Worm (Caenorhabditis elegans) whole organism, young adult: ENCODE results near the gene pqn-79.
"Not testable (repeated sequence)": the region's sequence is repeated elsewhere in the genome, so short reads cannot be mapped to it uniquely, and the experiment has no call there.

ENCODE experiments used
- B0035.1 ChIP-seq: sonication (generic microtip); optimal IDR thresholded peaks from 2 replicates; lab custom pipeline; 2016; ENCODE audit warnings: missing genetic modification characterization, mild to moderate bottlenecking, missing compliant biosample characterization, missing genotype, missing genetic modification reagents
- B0261.1 ChIP-seq: sonication (generic microtip); optimal IDR thresholded peaks from 2 replicates; lab custom pipeline; 2016; ENCODE audit warnings: mild to moderate bottlenecking, missing genetic modification characterization, moderate library complexity, missing compliant biosample characterization
- B0336.3 ChIP-seq: fragments of 200-800 bp; sonication (Bioruptor generic); IDR thresholded peaks from 2 replicates; pipeline ENCODE4 v1.3.6; 2022; ENCODE audit warnings: missing genetic modification characterization, missing compliant biosample characterization
- C17E4.6 ChIP-seq: fragments of 200-800 bp; sonication (Bioruptor generic); IDR thresholded peaks from 2 replicates; pipeline ENCODE4 v1.3.6; 2022; ENCODE audit warnings: missing genetic modification reagents, missing genetic modification characterization, missing compliant biosample characterization
- F22D6.2 ChIP-seq: sonication (generic microtip); optimal IDR thresholded peaks from 2 replicates; lab custom pipeline; 2016; ENCODE audit warnings: mild to moderate bottlenecking, missing genetic modification characterization, missing compliant biosample characterization
- F39B2.1 ChIP-seq: fragments of 200-800 bp; sonication (Bioruptor generic); IDR thresholded peaks from 2 replicates; pipeline ENCODE4 v1.3.6; 2022; ENCODE audit warnings: missing genetic modification reagents, missing genetic modification characterization, missing compliant biosample characterization
- F57C9.4 ChIP-seq: sonication (generic microtip); optimal IDR thresholded peaks from 2 replicates; lab custom pipeline; 2017; ENCODE audit warnings: mild to moderate bottlenecking, missing genetic modification characterization, missing compliant biosample characterization
- K11D2.4 ChIP-seq: fragments of 200-800 bp; sonication (Bioruptor generic); IDR thresholded peaks from 2 replicates; pipeline ENCODE4 v1.3.6; 2022; ENCODE audit warnings: missing genetic modification reagents, missing genetic modification characterization, missing compliant biosample characterization
- K12H6.12 ChIP-seq: fragments of 200-800 bp; sonication (Bioruptor generic); optimal IDR thresholded peaks from 2 replicates; lab custom pipeline; 2018; ENCODE audit warnings: mild to moderate bottlenecking, missing genetic modification characterization, missing compliant biosample characterization
- T07F8.4 ChIP-seq: sonication (generic microtip); optimal IDR thresholded peaks from 2 replicates; lab custom pipeline; 2016; ENCODE audit warnings: mild to moderate bottlenecking, missing genetic modification characterization, moderate library complexity, missing compliant biosample characterization
- T26A5.8 ChIP-seq: sonication (generic microtip); optimal IDR thresholded peaks from 2 replicates; lab custom pipeline; 2016; ENCODE audit warnings: missing genetic modification characterization, missing compliant biosample characterization
- Y53F4B.3 ChIP-seq: fragments of 200-800 bp; sonication (Bioruptor generic); IDR thresholded peaks from 2 replicates; pipeline ENCODE4 v1.3.6; 2022; ENCODE audit warnings: missing genetic modification reagents, missing genetic modification characterization, missing compliant biosample characterization
- Y79H2A.3 ChIP-seq: fragments of 200-800 bp; sonication (Bioruptor generic); conservative IDR thresholded peaks from 2 replicates; pipeline ENCODE4 v1.3.6; 2022; ENCODE audit warnings: missing genetic modification reagents, missing genetic modification characterization, missing compliant biosample characterization
- ama-1 ChIP-seq, 3 experiments: fragments of 150-350 bp in 1 of 3; sonication (generic microtip) in 2 of 3; optimal IDR thresholded peaks; 2 replicates each; lab custom pipeline; 2014 to 2018; ENCODE audit warnings: missing biosample characterization in 2 of 3, missing genetic modification characterization in 2 of 3, missing genetic modification reagents in 2 of 3
- aptf-3 ChIP-seq: fragments of 200-800 bp; sonication (Bioruptor generic); IDR thresholded peaks from 2 replicates; pipeline ENCODE4 v1.3.6; 2022; ENCODE audit warnings: missing genetic modification characterization, missing compliant biosample characterization
- attf-3 ChIP-seq: fragments of 200-800 bp; sonication (Bioruptor generic); conservative IDR thresholded peaks from 2 replicates; pipeline ENCODE4 v1.3.6; 2022; ENCODE audit warnings: missing genetic modification reagents, missing genetic modification characterization, missing compliant biosample characterization
- bed-2 ChIP-seq: fragments of 200-800 bp; sonication (Bioruptor generic); IDR thresholded peaks from 2 replicates; pipeline ENCODE4 v1.3.6; 2022; ENCODE audit warnings: missing genetic modification reagents, missing genetic modification characterization, missing compliant biosample characterization
- cebp-1 ChIP-seq, 2 experiments: fragments of 200-800 bp in 1 of 2; sonication (Bioruptor generic) in 1 of 2; sonication (generic microtip) in 1 of 2; IDR thresholded peaks in 1 of 2; optimal IDR thresholded peaks in 1 of 2; 2 replicates each; pipeline versions ENCODE4 v1.3.6 to Lab custom; 2017 to 2022; ENCODE audit warnings: missing compliant biosample characterization in 2 of 2, missing genetic modification characterization in 2 of 2, mild to moderate bottlenecking in 1 of 2, missing genetic modification reagents in 1 of 2, moderate library complexity in 1 of 2
- die-1 ChIP-seq: sonication (generic microtip); optimal IDR thresholded peaks from 2 replicates; lab custom pipeline; 2016; ENCODE audit warnings: missing genotype, mild to moderate bottlenecking, missing genetic modification characterization, missing compliant biosample characterization
- dpl-1 ChIP-seq: fragments of 150-350 bp; optimal IDR thresholded peaks from 2 replicates; lab custom pipeline; 2014; ENCODE audit warnings: missing biosample characterization, missing genetic modification reagents, missing genetic modification characterization
- egl-44 ChIP-seq: fragments of 200-800 bp; sonication (Bioruptor generic); IDR thresholded peaks from 2 replicates; pipeline ENCODE4 v1.3.6; 2022; ENCODE audit warnings: missing genetic modification reagents, missing genetic modification characterization, missing compliant biosample characterization
- him-1 ChIP-seq: sonication (generic microtip); optimal IDR thresholded peaks from 2 replicates; lab custom pipeline; 2016; ENCODE audit warnings: missing genotype, missing genetic modification reagents, missing genetic modification characterization, missing compliant biosample characterization
- hmg-1.2 ChIP-seq: fragments of 200-800 bp; sonication (Bioruptor generic); IDR thresholded peaks from 2 replicates; pipeline ENCODE4 v1.3.6; 2022; ENCODE audit warnings: missing genetic modification reagents, missing genetic modification characterization, missing compliant biosample characterization
- hrde-1 ChIP-seq: sonication (generic microtip); optimal IDR thresholded peaks from 2 replicates; lab custom pipeline; 2016; ENCODE audit warnings: missing genetic modification characterization, mild to moderate bottlenecking, missing compliant biosample characterization, moderate library complexity, missing genotype, missing genetic modification reagents, borderline replicate concordance
- lag-1 ChIP-seq: fragments of 200-800 bp; sonication (Bioruptor generic); IDR thresholded peaks from 2 replicates; pipeline ENCODE4 v1.3.6; 2022; ENCODE audit warnings: missing genetic modification reagents, missing genetic modification characterization, missing compliant biosample characterization
- lin-26 ChIP-seq: fragments of 200-800 bp; sonication (Bioruptor generic); IDR thresholded peaks from 2 replicates; pipeline ENCODE4 v1.3.6; 2022; ENCODE audit warnings: missing genetic modification reagents, missing genetic modification characterization, missing compliant biosample characterization
- lin-35 ChIP-seq, 3 experiments: fragments of 150-350 bp in 2 of 3; sonication (generic microtip) in 1 of 3; optimal IDR thresholded peaks; 2 replicates each; lab custom pipeline; 2014 to 2018; ENCODE audit warnings: missing biosample characterization in 3 of 3, missing genetic modification characterization in 3 of 3, missing genetic modification reagents in 3 of 3
- lsl-1 ChIP-seq: fragments of 200-800 bp; sonication (Bioruptor generic); optimal IDR thresholded peaks from 2 replicates; lab custom pipeline; 2018; ENCODE audit warnings: mild to moderate bottlenecking, missing genetic modification characterization, moderate library complexity, missing compliant biosample characterization
- madf-10 ChIP-seq: sonication (generic microtip); optimal IDR thresholded peaks from 2 replicates; lab custom pipeline; 2016; ENCODE audit warnings: mild to moderate bottlenecking, missing genetic modification characterization, missing compliant biosample characterization
- madf-6 ChIP-seq: fragments of 200-800 bp; sonication (Bioruptor generic); IDR thresholded peaks from 2 replicates; pipeline ENCODE4 v1.3.6; 2022; ENCODE audit warnings: missing genetic modification reagents, missing genetic modification characterization, missing compliant biosample characterization
- mel-28 ChIP-seq: sonication (generic microtip); optimal IDR thresholded peaks from 2 replicates; lab custom pipeline; 2016; ENCODE audit warnings: borderline replicate concordance, mild to moderate bottlenecking, missing genetic modification characterization, missing compliant biosample characterization
- snpc-4 ChIP-seq, 5 experiments: fragments of 150-350 bp in 1 of 5; sonication (generic microtip) in 4 of 5; optimal IDR thresholded peaks; 2 replicates each; lab custom pipeline; 2014 to 2018; ENCODE audit warnings: missing genetic modification characterization in 5 of 5, missing biosample characterization in 3 of 5, antibody characterized with exemption in 2 of 5, mild to moderate bottlenecking in 2 of 5, missing compliant biosample characterization in 2 of 5, missing genotype in 2 of 5, moderate library complexity in 2 of 5, missing genetic modification reagents in 1 of 5
- somi-1 ChIP-seq: fragments of 200-800 bp; sonication (Bioruptor generic); optimal IDR thresholded peaks from 2 replicates; lab custom pipeline; 2018; ENCODE audit warnings: mild to moderate bottlenecking, missing genetic modification characterization, missing compliant biosample characterization
- tbx-9 ChIP-seq: sonication (generic microtip); optimal IDR thresholded peaks from 2 replicates; lab custom pipeline; 2016; ENCODE audit warnings: borderline replicate concordance, missing genetic modification characterization, inconsistent platforms, missing compliant biosample characterization
- tlf-1 ChIP-seq: fragments of 200-800 bp; sonication (Bioruptor generic); optimal IDR thresholded peaks from 2 replicates; lab custom pipeline; 2018; ENCODE audit warnings: mild to moderate bottlenecking, missing genetic modification characterization, missing compliant biosample characterization
- unc-62 ChIP-seq: fragments of 150-350 bp; optimal IDR thresholded peaks from 2 replicates; lab custom pipeline; 2014; ENCODE audit warnings: missing biosample characterization, missing genetic modification reagents, missing genetic modification characterization
- zfh-2 ChIP-seq: fragments of 200-800 bp; sonication (Bioruptor generic); conservative IDR thresholded peaks from 2 replicates; pipeline ENCODE4 v1.3.6; 2022; ENCODE audit warnings: missing genetic modification reagents, missing genetic modification characterization, missing compliant biosample characterization
- ztf-18 ChIP-seq: sonication (generic microtip); optimal IDR thresholded peaks from 2 replicates; lab custom pipeline; 2016; ENCODE audit warnings: missing genotype, mild to moderate bottlenecking, missing genetic modification characterization, missing compliant biosample characterization

The pqn-79 gene

ce11 chrIV:15573863-15574262 is 21.5 kb upstream of the pqn-79 start:
- TF ChIP-seq snpc-4 (GFP tag; optimal IDR thresholded peaks at IDR 0.05; lab: Kevin White, UChicago), result no peak
- peak in 2 of 4 experiments; percentile 3 to 42 for TF ChIP-seq snpc-4 (tag; optimal IDR thresholded peaks at IDR 0.05; lab: Kevin White, UChicago)
- no peak for TF ChIP-seq F57C9.4
- TF ChIP-seq, all 124 proteins: peak for 1

ce11 chrIV:15578786-15579185 is 16.6 kb upstream of the pqn-79 start, which contains the start of gene pqn-76:
pqn-76 (plus strand) TSS chrIV:15579086.
- not testable (repeated sequence) for TF ChIP-seq him-1 (tag; lab: Kevin White, UChicago); bed-2 (GFP tag; lab: Robert Waterston, UW); Y79H2A.3 (GFP tag; lab: Robert Waterston, UW)

- TF ChIP-seq cebp-1 (GFP tag; IDR thresholded peaks at IDR 0.05; lab: Robert Waterston, UW) (no peak), cebp-1 (tag; optimal IDR thresholded peaks at IDR 0.05; lab: Kevin White, UChicago) (no peak), lsl-1 (no peak), zfh-2 (no peak)
Observed at ce11 chrIV:15583620-15584019, 11.8 kb upstream of the pqn-79 start, which contains the start of gene Y105C5A.508. Y105C5A.508 (plus strand) TSS chrIV:15583920.

- TF ChIP-seq C17E4.6, result no peak
- TF ChIP-seq T26A5.8 (tag; lab: Kevin White, UChicago), result no peak
- no peak for TF ChIP-seq B0336.3 (GFP tag; lab: Robert Waterston, UW)
- no peak for TF ChIP-seq egl-44
- no peak for TF ChIP-seq lag-1 (GFP tag; lab: Robert Waterston, UW)
- no peak for TF ChIP-seq somi-1 (GFP tag; lab: Kevin White, UChicago)
- TF ChIP-seq aptf-3, result no peak
- TF ChIP-seq F57C9.4, result no peak
- TF ChIP-seq Y53F4B.3, result no peak
- TF ChIP-seq K12H6.12 (tag; lab: Kevin White, UChicago), result no peak
- no peak for TF ChIP-seq mel-28 (tag; lab: Kevin White, UChicago)
Observed at ce11 chrIV:15588879-15589278, 6.5 kb upstream of the pqn-79 start.

- not testable (repeated sequence) for TF ChIP-seq die-1 (tag; lab: Kevin White, UChicago); dpl-1; him-1 (tag; lab: Kevin White, UChicago)
Observed at ce11 chrIV:15590397-15590796, 5.0 kb upstream of the pqn-79 start, which contains the start of gene abu-5. abu-5 (plus strand) TSS chrIV:15590697.

- TF ChIP-seq B0035.1 (no peak), madf-10 (tag; lab: Kevin White, UChicago) (no peak), unc-62 (GFP tag; lab: Kevin White, UChicago) (no peak), B0261.1 (tag; lab: Kevin White, UChicago) (no peak), ztf-18 (tag; lab: Kevin White, UChicago) (no peak), T07F8.4 (tag; lab: Kevin White, UChicago) (no peak), F22D6.2 (tag; lab: Kevin White, UChicago) (no peak), lin-26 (GFP tag; lab: Robert Waterston, UW) (no peak), lin-35 (GFP tag; optimal IDR thresholded peaks at IDR 0.05; lab: Kevin White, UChicago) (no peak), attf-3 (no peak), hmg-1.2 (GFP tag; lab: Robert Waterston, UW) (no peak), madf-6 (GFP tag; lab: Robert Waterston, UW) (no peak), F39B2.1 (GFP tag; lab: Robert Waterston, UW) (no peak), tbx-9 (tag; lab: Kevin White, UChicago) (no peak), hrde-1 (tag; lab: Kevin White, UChicago) (no peak), tlf-1 (GFP tag; lab: Kevin White, UChicago) (no peak), Y79H2A.3 (GFP tag; lab: Robert Waterston, UW) (no peak), K11D2.4 (GFP tag; lab: Robert Waterston, UW) (no peak), ama-1 (optimal IDR thresholded peaks at IDR 0.05; lab: Kevin White, UChicago) (no peak), ama-1 (GFP tag; optimal IDR thresholded peaks at IDR 0.05; lab: Kevin White, UChicago) (no peak)
Observed at ce11 chrIV:15591975-15592374, 3.4 kb upstream of the pqn-79 start.
